Fruit fly (Drosophila melanogaster): ENCODE measurements around the gene BTBD9.

Gene BTBD9

DNA sequence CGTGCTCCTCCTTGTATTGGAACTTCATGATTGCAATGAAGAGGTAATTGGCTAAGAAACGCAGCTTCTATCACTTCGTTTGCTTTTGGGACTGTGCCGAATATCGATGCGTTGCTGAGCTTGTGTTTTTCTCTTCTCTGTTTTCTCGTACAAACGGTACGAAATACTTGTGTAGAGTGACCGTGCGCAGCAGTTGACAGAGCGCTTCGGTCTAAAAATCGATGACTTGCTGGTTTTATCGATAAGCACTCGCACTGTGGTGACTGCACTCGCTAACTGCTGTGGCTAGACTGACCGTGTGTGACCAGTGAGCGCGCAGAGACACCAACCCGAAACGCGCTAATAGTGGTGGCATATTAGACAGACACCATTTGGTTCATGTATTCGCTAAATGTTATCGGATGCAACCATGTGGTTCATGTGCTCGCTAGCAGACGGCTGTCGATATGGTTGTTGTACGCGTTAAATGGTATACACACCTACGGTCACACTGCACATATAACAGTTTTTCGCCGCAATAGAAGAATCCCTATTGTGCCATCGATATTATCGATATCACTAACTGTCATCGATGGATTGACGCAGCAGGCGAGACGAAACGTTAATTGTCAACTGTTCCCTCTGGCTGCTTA, at the start of gene BTBD9, which contains the start of gene Atg8a:
Gene BTBD9 (plus strand): TSS at position 495 of the 632 bp plus-strand sequence.
Gene Atg8a (minus strand): TSS at position 296 of the 632 bp plus-strand sequence.
- TF ChIP-seq Snoo (tag; optimal IDR thresholded peaks at IDR 0.05): no peak
- no peak for TF ChIP-seq CG13204 (GFP tag; optimal IDR thresholded peaks at IDR 0.05)
- no peak for TF ChIP-seq CG10348 (GFP tag; IDR thresholded peaks at IDR 0.05)
- no peak for TF ChIP-seq CG15710 (tag; optimal IDR thresholded peaks at IDR 0.05)
- no peak for TF ChIP-seq rn (GFP tag; IDR thresholded peaks at IDR 0.05)
- no peak for TF ChIP-seq D1 (tag; optimal IDR thresholded peaks at IDR 0.05)

DNA sequence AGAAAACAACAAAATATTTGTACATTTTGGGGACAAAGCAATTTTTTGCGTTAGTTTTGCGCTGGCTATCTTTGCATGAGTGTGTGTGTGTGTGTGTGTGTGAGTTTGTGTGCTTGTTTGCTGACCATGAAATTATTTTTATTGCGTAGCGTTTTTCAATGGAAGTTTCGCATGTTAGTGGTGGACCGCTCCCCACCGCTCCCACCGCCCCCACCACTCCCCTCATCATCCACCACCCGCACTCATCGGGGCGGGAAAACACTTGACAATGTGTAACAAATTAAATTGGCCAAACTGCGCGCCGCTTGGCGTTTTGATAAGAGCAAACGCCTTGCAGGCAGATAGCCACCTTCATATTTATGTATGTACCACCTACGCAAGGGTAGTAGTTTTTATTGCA, 49.1 kb upstream of the BTBD9 start:
- no peak for TF ChIP-seq Pif1A (GFP tag; optimal IDR thresholded peaks at IDR 0.05)
- TF ChIP-seq CG8301 (tag; optimal IDR thresholded peaks at IDR 0.05): no peak

DNA sequence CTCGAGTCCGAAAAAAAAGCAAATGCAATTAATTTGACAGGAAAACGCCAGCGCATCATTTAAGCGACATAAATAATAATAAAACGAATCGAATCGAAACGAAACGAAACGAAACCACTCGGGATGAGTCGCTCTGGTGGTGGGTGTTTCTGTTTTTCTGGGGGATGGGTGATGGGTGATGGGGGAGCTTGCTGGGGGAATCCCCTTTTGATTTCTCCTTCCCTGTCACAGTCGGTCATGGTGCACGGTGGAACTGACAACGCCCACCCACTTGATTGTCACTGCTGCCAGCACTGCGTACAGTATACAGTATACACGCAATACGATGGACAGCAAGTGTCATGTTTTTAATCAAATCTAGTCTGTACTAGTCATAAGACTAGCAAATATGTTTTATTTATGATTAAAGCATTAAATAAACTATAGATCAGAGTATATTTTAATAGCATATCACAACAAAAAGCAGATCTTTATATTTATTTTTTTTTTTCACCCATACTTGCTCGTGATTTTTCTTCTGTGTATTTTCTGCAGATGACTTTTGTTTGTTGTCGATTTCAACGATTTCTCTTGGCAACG, 46.3 kb upstream of the BTBD9 start:
- TF ChIP-seq CG15710 (tag; optimal IDR thresholded peaks at IDR 0.05): peak; percentile 13
- no peak for TF ChIP-seq CG34367 (tag; optimal IDR thresholded peaks at IDR 0.05)
- peak; percentile 5 for TF ChIP-seq CG9948 (tag; optimal IDR thresholded peaks at IDR 0.05)
- TF ChIP-seq Pif1B (GFP tag; optimal IDR thresholded peaks at IDR 0.05): no peak
- TF ChIP-seq Pif1A (GFP tag; optimal IDR thresholded peaks at IDR 0.05): peak; percentile 26
- TF ChIP-seq D1 (tag; optimal IDR thresholded peaks at IDR 0.05): no peak
- TF ChIP-seq gl (tag; optimal IDR thresholded peaks at IDR 0.05): no peak
- no peak for TF ChIP-seq Snoo (tag; optimal IDR thresholded peaks at IDR 0.05)
- no peak for TF ChIP-seq EcR (GFP tag; optimal IDR thresholded peaks at IDR 0.05)
- TF ChIP-seq CG13204 (GFP tag; optimal IDR thresholded peaks at IDR 0.05): no peak
- no peak for TF ChIP-seq rn (GFP tag; IDR thresholded peaks at IDR 0.05)
- peak; percentile 17 for TF ChIP-seq CG17806 (tag; optimal IDR thresholded peaks at IDR 0.05)
- TF ChIP-seq fd96Ca (GFP tag; IDR thresholded peaks at IDR 0.05): no peak

DNA sequence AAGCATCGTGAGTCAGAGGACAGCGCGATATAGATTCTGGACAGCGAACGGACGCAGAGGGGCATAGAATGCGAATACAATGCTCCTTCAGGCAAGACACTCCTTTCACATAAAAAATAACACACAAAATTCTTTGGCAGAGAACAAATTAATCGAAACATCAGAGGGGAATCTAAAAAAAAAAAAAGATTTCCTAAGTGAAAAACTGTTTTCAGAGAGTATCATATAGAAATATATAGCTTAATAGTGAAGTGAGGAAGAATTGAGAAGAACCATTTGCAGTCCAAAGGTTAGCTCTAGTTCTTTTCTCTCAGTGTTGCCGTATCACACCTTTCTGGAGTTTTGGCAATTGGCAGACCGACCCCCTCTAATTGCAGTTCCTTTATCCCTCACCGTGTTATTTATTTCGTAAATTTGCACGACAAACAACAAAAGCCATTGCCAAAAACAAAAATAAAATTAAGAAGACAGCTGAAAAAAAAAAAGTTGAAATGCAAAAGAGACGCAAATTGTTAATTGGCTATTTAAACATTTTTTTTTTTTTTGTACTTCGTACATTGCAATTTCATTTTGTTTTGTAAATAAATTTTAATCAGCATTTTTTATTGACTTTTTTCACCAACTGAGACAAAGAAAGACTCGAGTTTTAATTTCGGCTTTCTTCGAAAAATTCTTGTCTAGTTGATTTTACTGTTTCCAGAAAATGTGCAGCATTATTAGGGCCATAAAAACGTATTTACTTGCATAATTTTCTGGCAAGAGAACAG, 44.7 kb upstream of the BTBD9 start:
- TF ChIP-seq rn (GFP tag; IDR thresholded peaks at IDR 0.05): no peak
- no peak for TF ChIP-seq CG15710 (tag; optimal IDR thresholded peaks at IDR 0.05)
- no peak for TF ChIP-seq Pif1A (GFP tag; optimal IDR thresholded peaks at IDR 0.05)
- no peak for TF ChIP-seq CG17806 (tag; optimal IDR thresholded peaks at IDR 0.05)

DNA sequence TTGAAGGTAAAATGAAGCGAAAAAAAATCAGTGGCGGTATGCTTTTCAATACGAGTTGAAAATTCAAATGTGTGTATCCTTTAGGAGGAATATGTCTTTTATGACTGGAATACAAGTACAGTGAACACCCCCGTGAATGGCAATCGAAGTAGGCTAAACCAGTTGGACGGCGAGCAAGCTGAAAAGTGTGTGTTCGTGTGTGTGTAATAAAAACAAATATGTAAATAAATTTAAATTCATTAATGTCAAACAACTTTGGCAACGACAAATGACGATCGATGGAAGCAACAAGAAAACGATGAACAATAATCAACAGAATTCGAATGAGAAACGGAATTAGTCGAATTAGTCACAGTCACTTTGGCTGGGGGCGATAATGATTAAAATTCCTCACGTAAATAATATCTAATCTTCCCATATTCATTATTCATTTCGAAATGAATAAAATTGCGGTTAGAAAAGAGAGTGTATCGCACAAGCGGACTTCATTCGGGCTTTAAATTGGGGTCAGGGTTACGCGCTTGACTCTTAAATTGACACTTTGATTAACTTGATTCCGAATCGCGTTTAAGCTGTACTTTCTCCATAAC, 42.1 kb upstream of the BTBD9 start:
- TF ChIP-seq CG4496 (GFP tag; IDR thresholded peaks at IDR 0.05) (no peak), rn (GFP tag; IDR thresholded peaks at IDR 0.05) (no peak)

DNA sequence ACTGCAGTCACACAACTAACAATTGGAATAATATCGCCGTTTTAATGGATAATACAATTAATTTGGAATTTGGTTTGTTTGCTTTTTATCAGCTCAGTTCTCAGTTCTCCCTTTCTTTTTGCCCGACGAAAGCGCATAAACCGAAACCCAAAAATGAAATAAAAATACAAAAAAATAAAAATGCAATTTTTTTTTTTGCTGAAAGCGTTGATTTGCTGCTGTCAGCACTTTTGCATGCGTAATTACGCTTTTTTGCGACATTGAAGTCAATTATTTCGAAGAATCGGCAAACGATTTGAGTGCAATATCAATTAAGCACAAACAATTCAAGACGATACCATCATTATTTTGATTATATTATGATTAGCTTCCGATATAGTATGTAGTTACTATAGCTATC, 41.0 kb upstream of the BTBD9 start:
- TF ChIP-seq Pif1A (GFP tag; optimal IDR thresholded peaks at IDR 0.05) (no peak), CG10348 (GFP tag; IDR thresholded peaks at IDR 0.05) (no peak), CG12605 (GFP tag; IDR thresholded peaks at IDR 0.05) (no peak), Ets98B (GFP tag; IDR thresholded peaks at IDR 0.05) (no peak), CG34367 (tag; optimal IDR thresholded peaks at IDR 0.05) (no peak), CG14655 (GFP tag; optimal IDR thresholded peaks at IDR 0.05) (no peak), Snoo (tag; optimal IDR thresholded peaks at IDR 0.05) (no peak), rn (GFP tag; IDR thresholded peaks at IDR 0.05) (no peak), EcR (GFP tag; optimal IDR thresholded peaks at IDR 0.05) (no peak), CG15710 (tag; optimal IDR thresholded peaks at IDR 0.05) (no peak), Pif1B (GFP tag; optimal IDR thresholded peaks at IDR 0.05) (no peak)

DNA sequence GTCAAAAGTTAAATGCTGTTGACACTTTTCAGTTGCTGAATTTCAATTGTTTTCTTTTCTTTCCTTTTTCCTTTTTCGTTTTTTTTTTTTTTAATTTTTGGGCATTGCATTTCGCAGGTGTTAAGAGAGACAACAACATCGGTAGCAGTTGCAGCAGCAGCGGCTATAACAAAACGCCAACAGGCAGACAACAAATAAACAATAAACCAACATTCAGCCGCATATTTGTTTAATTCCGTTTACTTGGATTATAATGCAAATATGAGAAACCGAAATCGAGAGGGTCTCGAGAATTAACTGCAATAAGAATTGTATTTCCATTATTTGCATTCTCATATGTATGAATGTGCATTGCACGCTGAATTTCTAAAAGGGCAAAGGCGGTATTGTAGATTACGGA, 40.3 kb upstream of the BTBD9 start:
- TF ChIP-seq gl (tag; optimal IDR thresholded peaks at IDR 0.05) (no peak), Snoo (tag; optimal IDR thresholded peaks at IDR 0.05) (peak; percentile 50), CG13204 (GFP tag; optimal IDR thresholded peaks at IDR 0.05) (no peak)

DNA sequence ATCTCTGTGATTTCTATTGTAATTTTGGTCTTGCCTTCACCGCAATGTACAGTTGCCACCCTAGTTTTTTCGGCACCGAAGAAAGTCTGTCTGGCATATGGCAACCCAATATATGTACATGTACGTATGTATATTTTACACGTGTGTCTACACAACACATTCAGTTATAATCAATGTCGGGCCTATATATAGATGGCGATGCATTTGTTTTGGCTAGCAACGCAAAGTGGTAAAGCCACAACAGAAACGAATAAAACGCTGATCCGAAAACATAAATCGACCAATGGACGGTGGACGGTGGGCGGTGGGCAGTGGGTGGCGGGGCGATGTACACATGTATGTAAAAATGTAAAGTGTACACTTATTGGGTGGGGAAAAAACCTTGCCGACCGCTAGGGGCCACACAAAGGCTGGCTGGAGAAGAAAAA, 39.8 kb upstream of the BTBD9 start:
- TF ChIP-seq fd96Ca (GFP tag; IDR thresholded peaks at IDR 0.05) (no peak), CG12605 (GFP tag; IDR thresholded peaks at IDR 0.05) (no peak), CG8301 (tag; optimal IDR thresholded peaks at IDR 0.05) (no peak), CG15710 (tag; optimal IDR thresholded peaks at IDR 0.05) (no peak), rn (GFP tag; IDR thresholded peaks at IDR 0.05) (no peak), Snoo (tag; optimal IDR thresholded peaks at IDR 0.05) (no peak), CG8159 (tag; optimal IDR thresholded peaks at IDR 0.05) (no peak)
